Fruit fly (Drosophila melanogaster) whole organism, embryonic: ENCODE measurements around the gene CG43127.

Experiments
- Adf1 ChIP-seq: fragments of 200-800 bp; sonication (Bioruptor generic); IDR thresholded peaks from 2 replicates; pipeline ENCODE4 v1.3.6; 2022; ENCODE audit warnings: missing biosample characterization, missing genetic modification characterization
- CG10267 ChIP-seq: fragments of 200-800 bp; sonication (Bioruptor generic); optimal IDR thresholded peaks from 2 replicates; lab custom pipeline; 2018; ENCODE audit warnings: missing biosample characterization, mild to moderate bottlenecking, missing genetic modification characterization, moderate library complexity
- CG12071 ChIP-seq: fragments of 200-800 bp; sonication (Bioruptor generic); optimal IDR thresholded peaks from 3 replicates; lab custom pipeline; 2018; ENCODE audit warnings: missing biosample characterization, mild to moderate bottlenecking, missing genetic modification characterization
- CG13123 ChIP-seq: fragments of 200-800 bp; sonication (Bioruptor generic); optimal IDR thresholded peaks from 2 replicates; lab custom pipeline; 2016; ENCODE audit warnings: missing biosample characterization, missing genetic modification characterization
- CG13424 ChIP-seq: fragments of 200-800 bp; sonication (Bioruptor generic); optimal IDR thresholded peaks from 2 replicates; lab custom pipeline; 2019; ENCODE audit warnings: missing biosample characterization, mild to moderate bottlenecking, missing genetic modification characterization, moderate library complexity
- CG15073 ChIP-seq: fragments of 200-800 bp; sonication (Bioruptor generic); optimal IDR thresholded peaks from 2 replicates; lab custom pipeline; 2016; ENCODE audit warnings: missing biosample characterization, missing genetic modification characterization
- CG18764 ChIP-seq: fragments of 200-800 bp; sonication (Bioruptor generic); optimal IDR thresholded peaks from 3 replicates; lab custom pipeline; 2016; ENCODE audit warnings: missing biosample characterization, missing genetic modification characterization
- CG3281 ChIP-seq: fragments of 200-800 bp; sonication (Bioruptor generic); optimal IDR thresholded peaks from 3 replicates; lab custom pipeline; 2017; ENCODE audit warnings: missing biosample characterization, mild to moderate bottlenecking, missing genetic modification characterization
- CG4328 ChIP-seq: fragments of 200-800 bp; sonication (Bioruptor generic); optimal IDR thresholded peaks from 3 replicates; lab custom pipeline; 2017; ENCODE audit warnings: missing biosample characterization, missing genetic modification reagents, missing genetic modification characterization
- CG7357 ChIP-seq: fragments of 200-800 bp; sonication (Bioruptor generic); IDR thresholded peaks from 3 replicates; pipeline ENCODE4 v1.3.6; 2022; ENCODE audit warnings: missing biosample characterization, missing genetic modification characterization
- CG7745 ChIP-seq: fragments of 200-800 bp; sonication (Bioruptor generic); optimal IDR thresholded peaks from 2 replicates; lab custom pipeline; 2018; ENCODE audit warnings: missing biosample characterization, mild to moderate bottlenecking, missing genetic modification characterization, moderate library complexity
- CG7987 ChIP-seq: fragments of 200-800 bp; sonication (Bioruptor generic); optimal IDR thresholded peaks from 2 replicates; lab custom pipeline; 2018; ENCODE audit warnings: missing biosample characterization, mild to moderate bottlenecking, missing genetic modification characterization, moderate library complexity
- CG8924 ChIP-seq: fragments of 200-800 bp; optimal IDR thresholded peaks from 3 replicates; lab custom pipeline; 2019; ENCODE audit warnings: missing biosample characterization, mild to moderate bottlenecking, missing genetic modification characterization, moderate library complexity
- CkIIα-i1 ChIP-seq: fragments of 200-800 bp; sonication (Bioruptor generic); IDR thresholded peaks from 2 replicates; pipeline ENCODE4 v1.3.6; 2022; ENCODE audit warnings: missing biosample characterization, missing genetic modification characterization
- Doc3 ChIP-seq: fragments of 200-800 bp; sonication (Bioruptor generic); IDR thresholded peaks from 3 replicates; pipeline ENCODE4 v1.3.6; 2022; ENCODE audit warnings: missing biosample characterization, missing genetic modification characterization; ENCODE audit not compliant: partially characterized antibody
- Dref ChIP-seq: fragments of 200-800 bp; sonication (Bioruptor generic); IDR thresholded peaks from 2 replicates; pipeline ENCODE4 v1.3.6; 2022; ENCODE audit warnings: missing biosample characterization, missing genetic modification characterization
- E2f1 ChIP-seq: fragments of 200-800 bp; sonication (Bioruptor generic); IDR thresholded peaks from 2 replicates; pipeline ENCODE4 v1.3.6; 2022; ENCODE audit warnings: missing biosample characterization, missing genetic modification characterization
- GATAe ChIP-seq: fragments of 200-800 bp; sonication (Bioruptor generic); conservative IDR thresholded peaks from 2 replicates; pipeline ENCODE4 v1.3.6; 2022; ENCODE audit warnings: missing biosample characterization, missing genetic modification characterization
- Hand ChIP-seq: fragments of 200-800 bp; sonication (Bioruptor generic); optimal IDR thresholded peaks from 2 replicates; lab custom pipeline; 2017; ENCODE audit warnings: mild to moderate bottlenecking, missing biosample characterization, missing genetic modification reagents, missing genetic modification characterization
- HmgD ChIP-seq: fragments of 200-800 bp; sonication (Bioruptor generic); optimal IDR thresholded peaks from 3 replicates; lab custom pipeline; 2016; ENCODE audit warnings: missing biosample characterization, missing genetic modification characterization
- Hmx ChIP-seq: fragments of 200-800 bp; sonication (Bioruptor generic); optimal IDR thresholded peaks from 2 replicates; lab custom pipeline; 2016; ENCODE audit warnings: missing biosample characterization, missing genetic modification characterization
- Hr3 ChIP-seq: fragments of 200-800 bp; sonication (Bioruptor generic); optimal IDR thresholded peaks from 3 replicates; lab custom pipeline; 2016; ENCODE audit warnings: missing biosample characterization, missing genetic modification characterization
- Hsf ChIP-seq: fragments of 200-800 bp; sonication (Bioruptor generic); optimal IDR thresholded peaks from 3 replicates; lab custom pipeline; 2016; ENCODE audit warnings: missing biosample characterization, missing genetic modification characterization
- Pdp1 ChIP-seq, 2 experiments: fragments of 200-800 bp; sonication (Bioruptor generic); optimal IDR thresholded peaks; 3 replicates each; lab custom pipeline; 2016; ENCODE audit warnings: missing biosample characterization in 2 of 2, missing genetic modification characterization in 2 of 2, mild to moderate bottlenecking in 1 of 2, moderate library complexity in 1 of 2
- Ravus ChIP-seq: fragments of 200-800 bp; sonication (Bioruptor generic); IDR thresholded peaks from 2 replicates; pipeline ENCODE4 v1.3.6; 2022; ENCODE audit warnings: missing biosample characterization, missing genetic modification characterization
- Sox102F ChIP-seq: fragments of 200-800 bp; sonication (Bioruptor generic); optimal IDR thresholded peaks from 2 replicates; lab custom pipeline; 2018; ENCODE audit warnings: missing biosample characterization, mild to moderate bottlenecking, missing genetic modification characterization, moderate library complexity
- Sry-δ ChIP-seq: fragments of 200-800 bp; sonication (Bioruptor generic); optimal IDR thresholded peaks from 2 replicates; lab custom pipeline; 2016; ENCODE audit warnings: missing biosample characterization, missing genetic modification characterization
- Tbp ChIP-seq: fragments of >200 bp; optimal IDR thresholded peaks from 2 replicates; lab custom pipeline; 2018; ENCODE audit warnings: missing biosample characterization, missing genetic modification characterization
- Vsx1 ChIP-seq: fragments of 200-800 bp; sonication (Bioruptor generic); optimal IDR thresholded peaks from 2 replicates; lab custom pipeline; 2017; ENCODE audit warnings: missing biosample characterization, mild to moderate bottlenecking, missing genetic modification characterization, missing genetic modification reagents
- YL-1 ChIP-seq: fragments of 200-800 bp; sonication (Bioruptor generic); optimal IDR thresholded peaks from 3 replicates; lab custom pipeline; 2017; ENCODE audit warnings: missing biosample characterization, mild to moderate bottlenecking, missing genetic modification characterization
- ara ChIP-seq: fragments of 200-800 bp; sonication (Bioruptor generic); IDR thresholded peaks from 2 replicates; pipeline ENCODE4 v1.3.6; 2022; ENCODE audit warnings: missing biosample characterization, missing genetic modification characterization
- ase ChIP-seq: fragments of 200-800 bp; sonication (Bioruptor generic); IDR thresholded peaks from 3 replicates; pipeline ENCODE4 v1.3.6; 2022; ENCODE audit warnings: missing biosample characterization, missing genetic modification characterization
- ato ChIP-seq: fragments of 200-800 bp; sonication (Bioruptor generic); IDR thresholded peaks from 2 replicates; pipeline ENCODE4 v1.3.6; 2022; ENCODE audit warnings: missing biosample characterization, missing genetic modification characterization; ENCODE audit not compliant: partially characterized antibody
- cad ChIP-seq: fragments of >200 bp; optimal IDR thresholded peaks from 2 replicates; lab custom pipeline; 2017; ENCODE audit warnings: missing biosample characterization, missing genetic modification characterization
- ci ChIP-seq: fragments of 200-800 bp; sonication (Bioruptor generic); IDR thresholded peaks from 3 replicates; pipeline ENCODE4 v1.3.6; 2022; ENCODE audit warnings: missing biosample characterization, missing genetic modification characterization
- danr ChIP-seq: fragments of 200-800 bp; sonication (Bioruptor generic); IDR thresholded peaks from 2 replicates; pipeline ENCODE4 v1.3.6; 2022; ENCODE audit warnings: missing biosample characterization, missing genetic modification characterization
- dmrt99B ChIP-seq: fragments of 200-800 bp; sonication (Bioruptor generic); optimal IDR thresholded peaks from 2 replicates; lab custom pipeline; 2018; ENCODE audit warnings: missing biosample characterization, mild to moderate bottlenecking, missing genetic modification characterization, moderate library complexity
- dysf ChIP-seq: fragments of 200-800 bp; sonication (Bioruptor generic); IDR thresholded peaks from 3 replicates; pipeline ENCODE4 v1.3.6; 2022; ENCODE audit warnings: missing biosample characterization, missing genetic modification characterization
- exex ChIP-seq: fragments of 200-800 bp; sonication (Bioruptor generic); optimal IDR thresholded peaks from 4 replicates; lab custom pipeline; 2018; ENCODE audit warnings: missing biosample characterization, mild to moderate bottlenecking, missing genetic modification characterization, moderate library complexity
- grau ChIP-seq: fragments of 200-800 bp; optimal IDR thresholded peaks from 3 replicates; lab custom pipeline; 2019; ENCODE audit warnings: missing biosample characterization, mild to moderate bottlenecking, missing genetic modification characterization, moderate library complexity
- gsb ChIP-seq: fragments of 200-800 bp; sonication (Bioruptor generic); IDR thresholded peaks from 2 replicates; pipeline ENCODE4 v1.3.6; 2022; ENCODE audit warnings: missing biosample characterization, missing genetic modification characterization
- lbe ChIP-seq: fragments of 200-800 bp; sonication (Bioruptor generic); optimal IDR thresholded peaks from 2 replicates; lab custom pipeline; 2016; ENCODE audit warnings: missing biosample characterization, mild to moderate bottlenecking, missing genetic modification characterization
- mirr ChIP-seq: fragments of 200-800 bp; sonication (Bioruptor generic); optimal IDR thresholded peaks from 3 replicates; lab custom pipeline; 2018; ENCODE audit warnings: missing biosample characterization, mild to moderate bottlenecking, missing genetic modification characterization
- mld ChIP-seq: fragments of 200-800 bp; sonication (Bioruptor generic); IDR thresholded peaks from 3 replicates; pipeline ENCODE4 v1.3.6; 2022; ENCODE audit warnings: missing biosample characterization, missing genetic modification characterization; ENCODE audit not compliant: partially characterized antibody
- pum ChIP-seq: fragments of 200-800 bp; sonication (Bioruptor generic); optimal IDR thresholded peaks from 2 replicates; lab custom pipeline; 2016; ENCODE audit warnings: missing biosample characterization, missing genetic modification characterization
- ranshi ChIP-seq: fragments of 200-800 bp; sonication (Bioruptor generic); IDR thresholded peaks from 2 replicates; pipeline ENCODE4 v1.3.6; 2022; ENCODE audit warnings: missing biosample characterization, missing genetic modification characterization
- sens ChIP-seq: fragments of 200-800 bp; sonication (Bioruptor generic); peaks from one replicate; lab custom pipeline; 2016; ENCODE audit warnings: missing biosample characterization, missing genetic modification characterization
- sim ChIP-seq: fragments of 200-800 bp; sonication (Bioruptor generic); IDR thresholded peaks from 2 replicates; pipeline ENCODE4 v1.3.6; 2022; ENCODE audit warnings: missing biosample characterization, missing genetic modification characterization
- sisA ChIP-seq: fragments of 200-800 bp; sonication (Bioruptor generic); IDR thresholded peaks from 2 replicates; pipeline ENCODE4 v1.3.6; 2022; ENCODE audit warnings: missing biosample characterization, missing genetic modification characterization
- sob ChIP-seq: fragments of 200-800 bp; sonication (Bioruptor generic); IDR thresholded peaks from 2 replicates; pipeline ENCODE4 v1.3.6; 2022; ENCODE audit warnings: missing biosample characterization, missing genetic modification characterization
- ssp ChIP-seq: fragments of 200-800 bp; sonication (Bioruptor generic); IDR thresholded peaks from 2 replicates; pipeline ENCODE4 v1.3.6; 2022; ENCODE audit warnings: missing biosample characterization, missing genetic modification characterization
- ttk ChIP-seq: fragments of 200-800 bp; sonication (Bioruptor generic); IDR thresholded peaks from 2 replicates; pipeline ENCODE4 v2.1.2; 2022; ENCODE audit warnings: missing biosample characterization, missing genetic modification characterization
- tup ChIP-seq: fragments of 200-800 bp; sonication (Bioruptor generic); optimal IDR thresholded peaks from 2 replicates; lab custom pipeline; 2016; ENCODE audit warnings: missing biosample characterization, mild to moderate bottlenecking, missing genetic modification characterization, moderate library complexity

The CG43127 gene

DNA sequence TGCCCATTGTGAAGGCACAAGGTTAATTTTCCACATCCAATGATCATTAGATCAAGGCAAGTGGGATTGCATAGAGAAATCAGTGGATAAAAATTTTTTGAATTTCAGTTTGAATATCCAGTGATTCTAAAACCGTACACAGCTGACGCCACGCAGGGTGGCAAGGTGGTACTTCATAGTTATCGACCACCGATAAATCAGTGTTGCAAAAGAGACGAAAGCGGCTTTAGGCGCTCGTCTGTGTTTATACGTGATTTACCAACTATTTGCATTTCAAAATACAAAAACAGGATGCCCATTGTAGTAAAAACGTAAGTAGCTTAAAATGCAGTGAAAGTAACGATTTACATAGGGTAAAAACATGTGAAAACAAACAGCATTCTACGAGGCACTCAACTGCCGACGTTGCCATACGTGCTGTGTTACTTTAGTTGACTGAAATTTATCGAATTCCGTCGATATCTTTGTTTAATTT is 5.5 kb upstream of the CG43127 start, which contains the start of the genes CG42535, CG34001 and hay (continued):
- TF ChIP-seq ase (GFP tag; lab: Robert Waterston, UW) (no peak), CG7745 (tag; lab: Kevin White, UChicago) (no peak), gsb (GFP tag; lab: Robert Waterston, UW) (no peak), CG10267 (tag; lab: Kevin White, UChicago) (peak; percentile 95), tup (GFP tag; lab: Kevin White, UChicago) (no peak), Ravus (no peak), CG13424 (tag; lab: Kevin White, UChicago) (no peak), sob (GFP tag; lab: Robert Waterston, UW) (no peak), CG18764 (GFP tag; lab: Kevin White, UChicago) (no peak), ttk (GFP tag; lab: Robert Waterston, UW) (no peak), Pdp1 (GFP tag; optimal IDR thresholded peaks at IDR 0.05; lab: Kevin White, UChicago) (no peak), Doc3 (GFP tag; lab: Robert Waterston, UW) (no peak), CG8924 (tag; lab: Kevin White, UChicago) (no peak), GATAe (GFP tag; lab: Robert Waterston, UW) (no peak), dmrt99B (tag; lab: Kevin White, UChicago) (no peak), CG7987 (GFP tag; lab: Kevin White, UChicago) (no peak), dysf (GFP tag; lab: Robert Waterston, UW) (no peak), Hand (GFP tag; lab: Kevin White, UChicago) (no peak), sisA (GFP tag; lab: Robert Waterston, UW) (no peak), pum (no peak), CG12071 (GFP tag; lab: Kevin White, UChicago) (no peak), ato (GFP tag; lab: Robert Waterston, UW) (no peak), CG7357 (GFP tag; lab: Robert Waterston, UW) (no peak), mld (GFP tag; lab: Robert Waterston, UW) (no peak), Hr3 (no peak), Tbp (GFP tag; lab: Kevin White, UChicago) (no peak), Vsx1 (GFP tag; lab: Kevin White, UChicago) (no peak), sens (GFP tag; lab: Kevin White, UChicago) (peak; percentile 87), CG15073 (GFP tag; lab: Kevin White, UChicago) (no peak), CkIIα-i1 (GFP tag; lab: Robert Waterston, UW) (no peak), danr (GFP tag; lab: Robert Waterston, UW) (no peak), sim (GFP tag; lab: Robert Waterston, UW) (no peak), Sry-δ (peak; percentile 56), ranshi (GFP tag; lab: Robert Waterston, UW) (no peak), exex (tag; lab: Kevin White, UChicago) (no peak), CG3281 (GFP tag; lab: Kevin White, UChicago) (no peak), HmgD (GFP tag; lab: Kevin White, UChicago) (no peak), Hsf (GFP tag; lab: Kevin White, UChicago) (no peak), ssp (GFP tag; lab: Robert Waterston, UW) (no peak), cad (no peak), lbe (GFP tag; lab: Kevin White, UChicago) (no peak), Hmx (GFP tag; lab: Kevin White, UChicago) (no peak), Sox102F (GFP tag; lab: Kevin White, UChicago) (no peak), YL-1 (peak; percentile 69), ara (GFP tag; lab: Robert Waterston, UW) (no peak), grau (tag; lab: Kevin White, UChicago) (no peak), mirr (GFP tag; lab: Kevin White, UChicago) (no peak), CG13123 (GFP tag; lab: Kevin White, UChicago) (no peak), CG4328 (no peak), Dref (GFP tag; lab: Robert Waterston, UW) (peak; percentile 77), ci (GFP tag; lab: Robert Waterston, UW) (no peak), Adf1 (GFP tag; lab: Robert Waterston, UW) (no peak), E2f1 (GFP tag; lab: Robert Waterston, UW) (no peak)
